Worm (Caenorhabditis elegans) whole organism, L2 larva: ENCODE results near the gene F13E9.15.
A peak's percentile ranks its signal among the peaks of the same experiment; 100 is the strongest.

Experiments used
- C34F6.9 ChIP-seq: fragments of 150-350 bp; optimal IDR thresholded peaks from 2 replicates; lab custom pipeline; 2014; ENCODE audit warnings: missing biosample characterization, missing genetic modification characterization
- F13H6.1 ChIP-seq: sonication (generic microtip); optimal IDR thresholded peaks from 2 replicates; lab custom pipeline; 2016; ENCODE audit warnings: missing genetic modification characterization, missing compliant biosample characterization
- R02D3.7 ChIP-seq: fragments of 150-350 bp; optimal IDR thresholded peaks from 2 replicates; lab custom pipeline; 2014; ENCODE audit warnings: missing biosample characterization, missing genetic modification characterization
- Y55F3AM.14 ChIP-seq: fragments of 200-800 bp; sonication (Bioruptor generic); optimal IDR thresholded peaks from 2 replicates; lab custom pipeline; 2018; ENCODE audit warnings: mild to moderate bottlenecking, missing genetic modification characterization, missing compliant biosample characterization
- ZK546.5 ChIP-seq: sonication (generic microtip); optimal IDR thresholded peaks from 2 replicates; lab custom pipeline; 2017; ENCODE audit warnings: missing biosample characterization, missing genetic modification characterization
- alr-1 ChIP-seq: fragments of 150-350 bp; optimal IDR thresholded peaks from 2 replicates; lab custom pipeline; 2014; ENCODE audit warnings: missing biosample characterization, missing genetic modification characterization
- aly-2 ChIP-seq: fragments of 150-350 bp; optimal IDR thresholded peaks from 2 replicates; lab custom pipeline; 2014; ENCODE audit warnings: missing biosample characterization, missing genetic modification characterization
- ama-1 ChIP-seq: fragments of 150-350 bp; optimal IDR thresholded peaks from 2 replicates; lab custom pipeline; 2018; ENCODE audit warnings: inconsistent platforms
- blmp-1 ChIP-seq: sonication (generic microtip); optimal IDR thresholded peaks from 2 replicates; lab custom pipeline; 2017; ENCODE audit warnings: missing genetic modification characterization, mild to moderate bottlenecking, missing compliant biosample characterization, antibody characterized with exemption, moderate library complexity; ENCODE audit not compliant: insufficient read depth
- ceh-16 ChIP-seq: fragments of 150-350 bp; optimal IDR thresholded peaks from 2 replicates; lab custom pipeline; 2014; ENCODE audit warnings: missing biosample characterization, missing genetic modification characterization
- ceh-82 ChIP-seq: fragments of 150-350 bp; optimal IDR thresholded peaks from 2 replicates; lab custom pipeline; 2014; ENCODE audit warnings: missing biosample characterization, missing genetic modification characterization
- crh-2 ChIP-seq: sonication (generic microtip); optimal IDR thresholded peaks from 2 replicates; lab custom pipeline; 2017; ENCODE audit warnings: missing biosample characterization, missing genetic modification characterization
- dmd-4 ChIP-seq: sonication (generic microtip); optimal IDR thresholded peaks from 2 replicates; lab custom pipeline; 2017; ENCODE audit warnings: missing biosample characterization, missing genetic modification characterization
- elt-1 ChIP-seq: fragments of 150-350 bp; optimal IDR thresholded peaks from 2 replicates; lab custom pipeline; 2014; ENCODE audit warnings: missing biosample characterization, missing genetic modification characterization
- elt-3 ChIP-seq: sonication (generic microtip); optimal IDR thresholded peaks from 2 replicates; lab custom pipeline; 2017; ENCODE audit warnings: missing biosample characterization, missing genetic modification characterization
- fos-1 ChIP-seq: fragments of 150-350 bp; optimal IDR thresholded peaks from 2 replicates; lab custom pipeline; 2014; ENCODE audit warnings: missing biosample characterization, missing genetic modification characterization
- gmeb-1 ChIP-seq: fragments of 150-350 bp; optimal IDR thresholded peaks from 2 replicates; lab custom pipeline; 2014; ENCODE audit warnings: missing biosample characterization, missing genetic modification characterization
- lin-11 ChIP-seq: fragments of 150-350 bp; sonication (generic microtip); optimal IDR thresholded peaks from 2 replicates; lab custom pipeline; 2014; ENCODE audit warnings: missing biosample characterization, missing genetic modification characterization, inconsistent platforms, mixed read lengths
- lin-13 ChIP-seq: fragments of 150-350 bp; optimal IDR thresholded peaks from 2 replicates; lab custom pipeline; 2014; ENCODE audit warnings: missing biosample characterization, missing genetic modification reagents, missing genetic modification characterization
- lin-39 ChIP-seq: fragments of 150-350 bp; optimal IDR thresholded peaks from 2 replicates; lab custom pipeline; 2014; ENCODE audit warnings: missing biosample characterization, missing genetic modification reagents, missing genetic modification characterization
- lsy-2 ChIP-seq, 2 experiments: fragments of 150-350 bp in 1 of 2; sonication (generic microtip) in 1 of 2; optimal IDR thresholded peaks; 2 replicates each; lab custom pipeline; 2014 to 2017; ENCODE audit warnings: missing biosample characterization in 2 of 2, missing genetic modification characterization in 2 of 2
- mab-5 ChIP-seq: fragments of 150-350 bp; optimal IDR thresholded peaks from 2 replicates; lab custom pipeline; 2014; ENCODE audit warnings: missing biosample characterization, missing genetic modification characterization
- mbf-1 ChIP-seq: sonication (generic microtip); optimal IDR thresholded peaks from 2 replicates; lab custom pipeline; 2017; ENCODE audit warnings: missing biosample characterization, missing genetic modification characterization
- mdl-1 ChIP-seq, 2 experiments: fragments of 150-350 bp in 1 of 2; sonication (generic microtip) in 1 of 2; optimal IDR thresholded peaks; 2 replicates each; lab custom pipeline; 2017; ENCODE audit warnings: missing biosample characterization in 2 of 2, missing genetic modification characterization in 2 of 2
- nhr-10 ChIP-seq: sonication (generic microtip); optimal IDR thresholded peaks from 2 replicates; lab custom pipeline; 2017; ENCODE audit warnings: missing biosample characterization, missing genetic modification characterization
- nhr-11 ChIP-seq: fragments of 150-350 bp; optimal IDR thresholded peaks from 2 replicates; lab custom pipeline; 2014; ENCODE audit warnings: missing biosample characterization, missing genetic modification characterization
- nhr-12 ChIP-seq: fragments of 150-350 bp; optimal IDR thresholded peaks from 2 replicates; lab custom pipeline; 2014; ENCODE audit warnings: missing biosample characterization, missing genetic modification characterization
- nhr-129 ChIP-seq: fragments of 150-350 bp; optimal IDR thresholded peaks from 2 replicates; lab custom pipeline; 2014; ENCODE audit warnings: missing biosample characterization, missing genetic modification characterization
- nhr-21 ChIP-seq: fragments of 150-350 bp; optimal IDR thresholded peaks from 2 replicates; lab custom pipeline; 2014; ENCODE audit warnings: missing biosample characterization, missing genetic modification characterization
- nhr-23 ChIP-seq: fragments of 150-350 bp; optimal IDR thresholded peaks from 2 replicates; lab custom pipeline; 2014; ENCODE audit warnings: missing biosample characterization, missing genetic modification reagents, missing genetic modification characterization
- nhr-237 ChIP-seq: fragments of 150-350 bp; optimal IDR thresholded peaks from 2 replicates; lab custom pipeline; 2014; ENCODE audit warnings: missing biosample characterization, missing genetic modification characterization
- nhr-6 ChIP-seq: fragments of 150-350 bp; optimal IDR thresholded peaks from 2 replicates; lab custom pipeline; 2014; ENCODE audit warnings: missing biosample characterization, missing genetic modification characterization
- nhr-77 ChIP-seq: fragments of 150-350 bp; optimal IDR thresholded peaks from 2 replicates; lab custom pipeline; 2014; ENCODE audit warnings: missing biosample characterization, missing genetic modification characterization
- sem-4 ChIP-seq: fragments of 150-350 bp; optimal IDR thresholded peaks from 2 replicates; lab custom pipeline; 2014; ENCODE audit warnings: missing biosample characterization, missing genetic modification reagents, missing genetic modification characterization
- skn-1 ChIP-seq: sonication (generic microtip); optimal IDR thresholded peaks from 2 replicates; lab custom pipeline; 2017; ENCODE audit warnings: missing biosample characterization, missing genetic modification characterization
- sma-3 ChIP-seq: sonication (generic microtip); optimal IDR thresholded peaks from 2 replicates; lab custom pipeline; 2016; ENCODE audit warnings: missing genetic modification reagents, missing genetic modification characterization, missing compliant biosample characterization
- snpc-4 ChIP-seq: fragments of 150-350 bp; optimal IDR thresholded peaks from 2 replicates; lab custom pipeline; 2014; ENCODE audit warnings: missing biosample characterization, missing genetic modification characterization
- unc-39 ChIP-seq: fragments of 150-350 bp; optimal IDR thresholded peaks from 2 replicates; lab custom pipeline; 2014; ENCODE audit warnings: missing biosample characterization, missing genetic modification characterization
- unc-55 ChIP-seq: fragments of 150-350 bp; sonication (generic microtip); optimal IDR thresholded peaks from 3 replicates; lab custom pipeline; 2014; ENCODE audit warnings: missing biosample characterization, missing genetic modification reagents, missing genetic modification characterization
- unc-62 ChIP-seq: fragments of 150-350 bp; optimal IDR thresholded peaks from 2 replicates; lab custom pipeline; 2014; ENCODE audit warnings: missing biosample characterization, missing genetic modification reagents, missing genetic modification characterization
- zag-1 ChIP-seq: fragments of 150-350 bp; optimal IDR thresholded peaks from 2 replicates; lab custom pipeline; 2014; ENCODE audit warnings: missing biosample characterization, missing genetic modification characterization
- ztf-1 ChIP-seq: fragments of 200-800 bp; sonication (Bioruptor generic); conservative IDR thresholded peaks from 2 replicates; pipeline ENCODE4 v1.3.6; 2022; ENCODE audit warnings: missing genetic modification characterization, missing compliant biosample characterization
- ztf-11 ChIP-seq: sonication (generic microtip); optimal IDR thresholded peaks from 2 replicates; lab custom pipeline; 2017; ENCODE audit warnings: missing biosample characterization, missing genetic modification characterization
- ztf-4 ChIP-seq: fragments of 150-350 bp; optimal IDR thresholded peaks from 2 replicates; lab custom pipeline; 2014; ENCODE audit warnings: missing biosample characterization, missing genetic modification characterization

The F13E9.15 gene

DNA sequence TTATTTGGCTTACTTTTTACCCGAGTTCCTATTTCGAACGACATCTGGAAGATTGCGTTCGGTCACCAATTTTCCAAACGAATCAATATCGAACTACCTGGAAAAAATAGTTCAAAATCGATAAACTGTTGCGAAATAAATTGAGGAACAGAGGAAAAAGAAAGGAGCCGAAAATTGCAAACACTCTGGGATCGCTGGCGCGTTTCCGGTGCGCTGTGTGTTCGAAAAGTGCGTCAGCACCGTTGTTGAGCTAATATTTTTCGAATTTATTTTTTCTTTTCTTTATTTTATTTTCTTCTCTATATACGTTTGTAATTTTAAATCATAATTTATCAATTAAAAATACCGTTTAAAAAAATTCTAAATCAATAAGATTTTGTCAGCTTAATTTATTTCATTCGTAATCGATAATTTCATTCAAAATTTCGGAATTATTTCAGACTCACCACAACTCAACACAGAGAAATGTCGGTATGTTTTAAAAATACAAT is 43.4 kb upstream of the F13E9.15 start, which contains the start of the genes dnc-1 and lsm-7 (continued):
- TF ChIP-seq elt-1 (tag; lab: Kevin White, UChicago) (no peak), C34F6.9 (tag; lab: Kevin White, UChicago) (peak; percentile 95), nhr-6 (no peak), sma-3 (GFP tag; lab: Kevin White, UChicago) (peak; percentile 30), nhr-77 (tag; lab: Kevin White, UChicago) (no peak), nhr-237 (no peak), ztf-11 (tag; lab: Kevin White, UChicago) (no peak), mbf-1 (no peak), mdl-1 (tag; optimal IDR thresholded peaks at IDR 0.05; lab: Kevin White, UChicago) (peak in 1 of 2 experiments; percentile 2), skn-1 (tag; lab: Kevin White, UChicago) (no peak)

DNA sequence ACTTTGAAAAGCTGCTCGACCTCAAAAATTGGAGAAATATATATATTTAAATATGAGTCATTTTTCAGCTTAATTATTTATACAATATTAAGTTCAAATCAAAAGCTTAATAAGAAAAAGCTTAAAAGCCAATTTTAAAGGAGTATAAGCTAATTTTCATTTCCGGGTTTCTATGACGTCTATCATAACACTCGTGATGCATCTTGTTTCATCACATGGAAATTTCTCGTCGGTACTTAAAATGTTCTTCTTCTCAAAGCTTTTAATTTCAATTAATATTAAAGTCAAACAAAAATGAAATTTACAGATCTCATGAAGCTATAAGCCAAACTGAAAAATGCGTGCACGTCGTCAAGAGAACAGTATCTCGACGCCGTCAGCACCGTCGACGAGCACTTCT is 30.1 kb upstream of the F13E9.15 start, which contains the start of gene rbr-2:
Gene rbr-2 (plus strand): TSS at position 301 of the 400 bp plus-strand sequence.
- TF ChIP-seq elt-1 (tag; lab: Kevin White, UChicago) (no peak), nhr-10 (tag; lab: Kevin White, UChicago) (no peak), lin-13 (GFP tag; lab: Kevin White, UChicago) (no peak), C34F6.9 (tag; lab: Kevin White, UChicago) (no peak), ZK546.5 (tag; lab: Kevin White, UChicago) (no peak), ztf-4 (no peak), nhr-23 (tag; lab: Kevin White, UChicago) (no peak), sem-4 (tag; lab: Kevin White, UChicago) (no peak), nhr-6 (no peak), unc-39 (tag; lab: Kevin White, UChicago) (no peak), aly-2 (tag; lab: Kevin White, UChicago) (no peak), lin-39 (tag; lab: Kevin White, UChicago) (no peak), nhr-129 (tag; lab: Kevin White, UChicago) (no peak), dmd-4 (tag; lab: Kevin White, UChicago) (no peak), nhr-77 (tag; lab: Kevin White, UChicago) (no peak), skn-1 (tag; lab: Kevin White, UChicago) (no peak), F13H6.1 (tag; lab: Kevin White, UChicago) (no peak), nhr-11 (no peak)

DNA sequence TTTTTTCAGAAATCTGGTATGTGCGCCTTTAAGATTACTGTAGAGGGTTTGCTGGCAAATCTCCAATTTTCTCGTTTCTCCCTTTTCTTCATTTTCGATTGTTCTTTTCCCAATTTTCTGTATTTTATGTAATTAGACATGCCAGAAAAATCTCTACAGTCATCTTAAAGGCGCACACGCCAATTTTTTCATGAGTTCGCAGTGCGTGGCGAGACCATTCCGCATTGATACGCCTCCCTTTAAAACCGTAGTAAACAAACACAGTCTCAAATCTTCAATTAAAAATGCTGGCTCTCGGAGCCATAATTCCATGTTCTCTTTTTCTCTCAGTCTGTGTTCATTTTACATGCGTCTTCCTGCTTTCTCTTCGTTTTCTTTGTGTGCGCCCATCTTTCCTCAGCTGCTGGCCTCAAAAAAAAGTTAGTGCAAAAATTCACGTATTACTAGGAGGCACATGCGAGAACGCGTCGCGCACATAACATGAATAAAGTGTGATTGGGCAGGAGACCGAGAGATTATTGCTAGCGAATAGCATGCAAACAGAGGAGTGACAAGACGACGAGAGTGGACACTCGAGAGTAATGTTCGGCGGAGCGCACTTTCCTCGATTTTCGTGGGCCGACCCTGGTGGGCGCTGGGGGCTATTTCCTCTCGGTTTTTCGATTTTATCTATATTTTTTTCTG is 29.3 kb upstream of the F13E9.15 start:
- TF ChIP-seq aly-2 (tag; lab: Kevin White, UChicago): no peak
- TF ChIP-seq fos-1: peak; percentile 58
- no peak for TF ChIP-seq ZK546.5 (tag; lab: Kevin White, UChicago)
- no peak for TF ChIP-seq nhr-237
- peak; percentile 92 for TF ChIP-seq F13H6.1 (tag; lab: Kevin White, UChicago)
- TF ChIP-seq mbf-1: no peak
- peak; percentile 87 for TF ChIP-seq lin-11 (tag; lab: Kevin White, UChicago)
- no peak for TF ChIP-seq nhr-23 (tag; lab: Kevin White, UChicago)
- no peak for TF ChIP-seq alr-1 (tag; lab: Kevin White, UChicago)
- peak; percentile 87 for TF ChIP-seq nhr-129 (tag; lab: Kevin White, UChicago)
- no peak for TF ChIP-seq R02D3.7 (tag; lab: Kevin White, UChicago)
- TF ChIP-seq lin-13 (GFP tag; lab: Kevin White, UChicago): peak; percentile 50
- TF ChIP-seq ztf-11 (tag; lab: Kevin White, UChicago): no peak
- peak; percentile 45 for TF ChIP-seq ceh-16 (tag; lab: Kevin White, UChicago)
- peak; percentile 96 for TF ChIP-seq C34F6.9 (tag; lab: Kevin White, UChicago)
- peak in 1 of 2 experiments; percentile 77 for TF ChIP-seq mdl-1 (tag; optimal IDR thresholded peaks at IDR 0.05; lab: Kevin White, UChicago)
- peak; percentile 65 for TF ChIP-seq gmeb-1 (tag; lab: Kevin White, UChicago)
- TF ChIP-seq nhr-21: peak; percentile 61
- no peak for TF ChIP-seq nhr-77 (tag; lab: Kevin White, UChicago)
- no peak for TF ChIP-seq nhr-12 (tag; lab: Kevin White, UChicago)
- TF ChIP-seq snpc-4 (tag; lab: Kevin White, UChicago): peak; percentile 57
- peak; percentile 60 for TF ChIP-seq nhr-6
- peak; percentile 40 for TF ChIP-seq blmp-1 (tag; lab: Kevin White, UChicago)
- TF ChIP-seq dmd-4 (tag; lab: Kevin White, UChicago): no peak
- no peak for TF ChIP-seq lin-39 (tag; lab: Kevin White, UChicago)
- TF ChIP-seq zag-1 (tag; lab: Kevin White, UChicago): peak; percentile 37
- peak; percentile 58 for TF ChIP-seq sem-4 (tag; lab: Kevin White, UChicago)
- peak; percentile 84 for TF ChIP-seq mab-5 (tag; lab: Kevin White, UChicago)
- no peak for TF ChIP-seq ztf-1 (GFP tag; lab: Robert Waterston, UW)
- no peak for TF ChIP-seq unc-62 (GFP tag; lab: Kevin White, UChicago)
- TF ChIP-seq skn-1 (tag; lab: Kevin White, UChicago): no peak
- peak; percentile 84 for TF ChIP-seq crh-2
- peak; percentile 76 for TF ChIP-seq sma-3 (GFP tag; lab: Kevin White, UChicago)
- peak; percentile 40 to 80 for TF ChIP-seq lsy-2 (tag; optimal IDR thresholded peaks at IDR 0.05; lab: Kevin White, UChicago)
- peak; percentile 17 for TF ChIP-seq Y55F3AM.14
- peak; percentile 74 for TF ChIP-seq ama-1 (lab: Kevin White, UChicago)
- TF ChIP-seq elt-3 (tag; lab: Kevin White, UChicago): no peak
- TF ChIP-seq ceh-82 (tag; lab: Kevin White, UChicago): peak; percentile 19
- TF ChIP-seq nhr-10 (tag; lab: Kevin White, UChicago): peak; percentile 11
- peak; percentile 82 for TF ChIP-seq unc-55 (GFP tag; lab: Kevin White, UChicago)
- TF ChIP-seq unc-39 (tag; lab: Kevin White, UChicago): no peak
- TF ChIP-seq nhr-11: no peak
